Worm (Caenorhabditis elegans): ENCODE measurements around the gene lonp-2.

ce11 chrIII:12152157-12152556, 44.6 kb downstream of the lonp-2 start:
- TF ChIP-seq flt-1 (GFP tag; IDR thresholded peaks at IDR 0.05), result no peak
- TF ChIP-seq T22C8.4 (GFP tag; IDR thresholded peaks at IDR 0.05), result no peak

Data from whole organism, midembryonic.